Worm (Caenorhabditis elegans) whole organism, L4/young adult: ENCODE measurements around the gene C55C3.7.

Experiments used
- W03F9.2 ChIP-seq: fragments of 150-350 bp; optimal IDR thresholded peaks from 2 replicates; lab custom pipeline; 2014; ENCODE audit warnings: missing biosample characterization, missing genetic modification characterization
- dao-5 ChIP-seq: sonication (generic microtip); optimal IDR thresholded peaks from 2 replicates; lab custom pipeline; 2016; ENCODE audit warnings: missing genotype, missing genetic modification characterization, moderate library complexity, missing compliant biosample characterization
- him-1 ChIP-seq: sonication (generic microtip); optimal IDR thresholded peaks from 2 replicates; lab custom pipeline; 2016; ENCODE audit warnings: missing genotype, missing genetic modification reagents, missing genetic modification characterization, missing compliant biosample characterization

The C55C3.7 gene

DNA sequence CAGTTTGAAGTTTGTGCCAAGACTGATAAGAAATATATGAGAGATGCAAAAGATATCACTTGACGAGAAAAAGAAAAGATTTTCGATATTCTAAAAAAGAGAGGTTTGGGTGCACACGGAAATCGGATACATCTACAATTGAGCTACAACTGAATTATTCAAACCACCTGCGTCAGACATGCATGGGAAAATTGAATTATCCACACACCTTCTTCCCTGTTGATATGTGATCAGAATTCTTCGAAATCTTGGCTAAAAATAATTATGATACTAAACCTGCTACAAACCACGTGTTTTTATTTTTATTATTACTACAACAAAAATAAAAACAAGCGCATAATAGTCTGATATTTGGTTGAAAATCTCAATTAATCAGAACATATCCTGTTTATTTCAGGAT is 24.2 kb downstream of the C55C3.7 start:
- TF ChIP-seq dao-5 (tag; lab: Kevin White, UChicago) = no peak
- TF ChIP-seq him-1 = no peak
- TF ChIP-seq W03F9.2 (tag; lab: Kevin White, UChicago) = no peak

DNA sequence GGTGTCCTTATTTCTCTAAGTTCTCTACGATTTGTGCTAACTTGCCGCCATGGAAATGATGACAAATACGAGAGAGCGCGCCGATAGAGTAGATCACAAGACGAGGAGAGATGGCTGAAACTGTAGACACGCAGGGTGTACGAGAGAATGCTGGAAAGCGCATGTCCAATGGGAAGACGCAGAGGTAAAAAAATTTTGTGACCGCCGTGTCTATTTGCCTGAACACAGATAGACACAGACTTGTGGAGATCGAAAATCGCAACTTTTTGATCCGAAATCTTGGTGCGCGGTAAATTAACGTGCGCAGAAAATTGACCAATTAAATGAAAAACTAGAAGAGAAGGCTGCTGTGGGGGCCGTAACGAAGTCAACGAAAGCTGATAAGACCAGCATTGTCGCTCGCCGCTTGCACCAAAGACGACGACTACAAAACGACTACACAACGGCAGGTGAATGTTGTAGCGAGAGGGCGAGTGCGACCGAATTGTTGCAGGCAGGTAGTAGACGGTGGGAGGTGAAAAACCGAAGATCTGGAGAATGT is 25.3 kb downstream of the C55C3.7 start:
- TF ChIP-seq W03F9.2 (tag; lab: Kevin White, UChicago) (no peak), dao-5 (tag; lab: Kevin White, UChicago) (no peak), him-1 (no peak)

DNA sequence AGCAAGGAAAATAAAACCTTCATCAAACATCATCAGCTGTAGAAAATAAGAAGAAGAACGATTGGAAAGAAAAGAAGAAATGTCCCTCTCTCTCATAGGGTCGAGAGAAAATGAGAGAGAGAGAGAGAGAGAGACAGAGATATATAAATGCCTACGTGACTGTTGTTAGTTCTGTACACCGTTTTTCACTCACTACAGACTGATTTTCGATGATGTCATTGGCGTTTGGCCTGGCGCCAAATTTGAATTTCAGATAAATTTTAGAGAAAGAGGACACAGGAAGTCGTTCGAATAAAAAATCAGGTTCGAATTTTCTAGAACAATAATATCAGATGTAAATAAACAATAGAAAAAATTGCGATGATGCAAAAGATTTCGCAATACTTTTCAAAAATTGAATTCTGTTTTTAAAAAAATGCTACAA is 26.5 kb downstream of the C55C3.7 start:
- TF ChIP-seq W03F9.2 (tag; lab: Kevin White, UChicago) (no peak), him-1 (no peak), dao-5 (tag; lab: Kevin White, UChicago) (no peak)

DNA sequence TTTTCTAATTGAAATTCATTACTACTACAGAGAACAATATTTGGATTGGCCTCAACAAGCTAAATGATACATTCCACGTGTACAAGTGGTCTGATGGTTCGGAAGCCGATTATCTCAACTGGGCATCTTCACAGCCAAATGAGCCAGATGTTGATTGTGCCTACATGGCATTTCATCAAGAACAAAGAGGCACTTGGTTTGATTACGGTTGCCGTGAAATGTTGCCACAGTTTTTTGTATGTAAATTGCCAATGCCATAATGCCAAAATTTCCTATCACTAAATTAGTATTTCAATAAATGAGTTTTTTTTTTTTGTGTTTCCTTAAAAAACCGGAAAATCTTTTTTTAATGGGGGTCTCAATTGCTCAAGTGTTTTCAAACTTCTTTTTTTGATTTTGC is 27.8 kb downstream of the C55C3.7 start:
- TF ChIP-seq W03F9.2 (tag; lab: Kevin White, UChicago) (no peak), him-1 (no peak), dao-5 (tag; lab: Kevin White, UChicago) (no peak)

DNA sequence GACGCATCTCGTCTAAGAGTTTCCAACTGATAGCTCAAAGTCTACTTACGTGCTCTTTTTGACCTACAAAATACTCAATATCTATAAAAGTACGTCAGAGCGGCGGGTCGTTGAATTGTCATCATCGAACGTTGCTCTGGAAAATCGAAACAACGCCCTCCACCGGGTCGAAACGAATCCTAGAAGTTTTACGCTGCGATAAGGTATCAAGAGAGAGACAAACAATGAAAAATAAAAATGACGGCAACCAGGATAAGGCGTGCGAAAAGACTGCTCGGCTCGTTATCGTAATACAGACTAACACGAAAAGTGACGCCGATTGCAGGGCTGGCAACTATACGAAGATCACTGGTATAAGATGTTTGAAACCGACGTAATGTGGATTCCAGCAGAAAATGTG is 28.2 kb downstream of the C55C3.7 start:
- TF ChIP-seq dao-5 (tag; lab: Kevin White, UChicago) (no peak), W03F9.2 (tag; lab: Kevin White, UChicago) (no peak), him-1 (no peak)

DNA sequence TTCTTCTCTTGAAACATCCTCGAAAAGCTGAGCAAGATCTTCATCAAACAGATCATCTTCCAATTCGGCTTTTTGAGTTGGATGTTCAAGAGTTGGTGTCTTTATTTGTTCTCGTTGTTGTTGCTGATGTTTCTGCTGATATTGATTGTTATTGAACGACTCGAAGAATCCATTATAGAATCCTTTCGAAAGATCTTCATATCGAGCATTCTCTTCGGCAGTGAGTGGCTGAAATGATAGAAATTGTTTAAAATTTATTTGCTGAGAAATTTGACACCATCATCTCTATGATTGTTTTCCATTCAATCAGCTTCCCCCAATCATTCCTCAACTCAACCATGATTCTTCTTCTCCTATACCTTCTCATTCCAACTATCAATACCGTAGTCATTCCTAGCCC is 28.8 kb downstream of the C55C3.7 start, which contains the start of gene clec-178:
Gene clec-178, plus strand, starts transcription at position 301 of the 400 bp plus-strand sequence.
- TF ChIP-seq him-1 (no peak), W03F9.2 (tag; lab: Kevin White, UChicago) (no peak), dao-5 (tag; lab: Kevin White, UChicago) (no peak)

DNA sequence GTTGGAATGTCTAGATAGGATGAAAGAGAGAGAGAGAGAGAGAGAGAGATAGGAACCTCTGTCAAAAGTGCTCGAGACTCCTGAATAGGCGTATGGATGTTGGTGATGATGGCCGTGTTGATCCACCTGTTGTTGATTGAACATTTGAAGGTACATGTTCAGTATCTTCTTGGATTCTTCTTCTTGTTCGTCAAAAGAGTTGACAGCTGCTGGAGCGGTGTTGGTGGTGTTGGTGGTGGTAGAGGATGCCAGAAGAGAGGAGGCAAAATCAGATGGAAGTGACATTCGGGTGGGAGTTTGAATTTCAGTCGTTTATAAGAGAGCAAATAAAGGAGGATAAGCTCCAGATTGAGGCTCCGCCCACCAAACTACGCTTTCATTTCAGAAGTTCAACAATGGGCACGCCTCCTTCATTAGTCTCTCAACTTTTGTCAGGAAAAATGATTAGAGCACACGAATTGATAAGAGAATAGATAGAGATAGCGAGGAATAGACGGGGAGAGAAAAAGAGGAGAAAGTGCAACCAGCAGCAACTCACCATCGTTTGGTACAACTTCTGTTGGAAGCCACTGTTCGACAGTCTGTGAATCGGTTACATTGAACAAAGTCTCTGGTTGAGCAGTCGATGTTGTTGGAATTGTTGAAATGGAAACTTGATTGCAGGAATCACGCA is 29.5 kb downstream of the C55C3.7 start:
- no peak for TF ChIP-seq dao-5 (tag; lab: Kevin White, UChicago)

DNA sequence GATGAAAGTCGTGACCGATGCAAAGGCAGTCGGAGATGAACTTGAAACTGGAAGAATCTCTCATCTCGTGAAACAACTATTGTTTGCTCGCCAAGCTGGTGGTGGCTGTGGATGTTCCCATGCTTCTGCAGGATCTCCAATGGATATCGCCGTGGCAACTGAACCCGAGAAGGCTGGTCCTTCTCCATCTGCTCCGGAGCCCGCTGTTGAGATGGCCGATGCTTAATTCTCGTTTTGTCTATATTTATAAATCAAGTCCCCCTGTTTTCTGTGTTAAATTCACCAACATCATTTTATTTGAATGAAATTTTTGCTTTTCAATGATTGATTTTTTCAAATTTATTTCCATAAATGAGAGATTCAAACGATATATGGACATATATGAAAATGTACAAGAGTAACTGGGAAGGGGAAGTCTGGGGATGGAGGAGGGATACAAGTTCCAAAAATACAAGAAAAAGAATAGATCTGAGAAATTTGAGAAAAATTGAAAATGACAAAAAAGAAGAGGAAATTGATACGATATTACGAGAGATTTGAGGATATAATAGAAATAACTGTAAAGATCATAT is 31.6 kb downstream of the C55C3.7 start:
- TF ChIP-seq dao-5 (tag; lab: Kevin White, UChicago) (no peak), W03F9.2 (tag; lab: Kevin White, UChicago) (no peak), him-1 (no peak)

DNA sequence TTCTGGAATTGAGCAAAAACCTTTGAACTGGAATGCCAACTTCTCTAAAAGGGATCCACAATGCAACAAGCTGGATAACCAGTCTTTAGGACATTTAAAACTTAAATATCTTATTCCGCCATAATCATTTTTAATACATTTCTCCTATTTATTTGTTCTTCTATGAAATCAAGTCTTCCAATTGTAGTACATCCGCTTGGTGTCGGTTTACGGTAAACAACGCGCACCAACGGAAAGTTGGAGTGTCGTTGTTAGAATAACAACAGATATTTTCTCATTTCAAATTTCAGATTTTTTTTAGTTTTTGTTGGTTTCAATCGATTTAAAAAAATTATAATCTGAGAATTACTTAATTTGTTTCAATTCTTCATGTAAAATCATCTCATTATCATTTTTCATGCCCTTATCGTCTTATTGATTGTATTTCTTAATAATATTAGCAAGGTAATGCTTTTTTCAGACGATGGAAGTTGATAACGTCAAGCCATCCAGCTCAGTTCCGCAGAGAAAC is 33.3 kb downstream of the C55C3.7 start, which contains the start of gene csn-5:
Gene csn-5, plus strand, starts transcription at position 461 of the 511 bp plus-strand sequence.
- TF ChIP-seq him-1 (no peak), dao-5 (tag; lab: Kevin White, UChicago) (no peak), W03F9.2 (tag; lab: Kevin White, UChicago) (no peak)

DNA sequence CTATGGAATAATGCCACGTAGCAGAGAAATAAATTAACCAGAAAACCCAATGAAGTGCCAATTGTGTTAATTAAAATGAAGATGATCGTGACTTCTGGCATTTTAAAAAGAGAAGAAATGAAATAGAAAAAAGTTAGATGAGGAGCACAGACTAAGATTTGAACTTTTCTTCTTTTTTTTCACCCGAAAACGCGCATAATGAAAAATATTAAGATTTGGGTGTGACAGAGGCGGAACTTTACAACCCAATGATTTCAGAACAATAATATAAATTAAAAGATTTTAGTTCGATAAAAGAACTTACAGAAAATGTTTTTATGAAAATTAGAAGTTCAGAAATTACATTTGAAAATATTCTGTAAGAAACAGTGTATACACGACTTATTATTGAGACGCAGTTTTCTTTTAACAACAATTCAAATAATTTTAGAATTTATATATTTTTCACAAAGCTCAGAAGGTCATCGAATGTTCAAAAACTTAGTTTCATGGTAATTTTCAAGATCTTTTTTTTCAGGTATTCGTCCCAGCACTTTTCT is 36.9 kb downstream of the C55C3.7 start, which contains the start of the genes srd-8 and B0547.2:
Gene srd-8, minus strand, starts transcription at position 101 of the 539 bp plus-strand sequence.
Gene B0547.2, plus strand, starts transcription at position 489 of the 539 bp plus-strand sequence.
- no peak for TF ChIP-seq him-1
- TF ChIP-seq dao-5 (tag; lab: Kevin White, UChicago) = no peak
- no peak for TF ChIP-seq W03F9.2 (tag; lab: Kevin White, UChicago)

DNA sequence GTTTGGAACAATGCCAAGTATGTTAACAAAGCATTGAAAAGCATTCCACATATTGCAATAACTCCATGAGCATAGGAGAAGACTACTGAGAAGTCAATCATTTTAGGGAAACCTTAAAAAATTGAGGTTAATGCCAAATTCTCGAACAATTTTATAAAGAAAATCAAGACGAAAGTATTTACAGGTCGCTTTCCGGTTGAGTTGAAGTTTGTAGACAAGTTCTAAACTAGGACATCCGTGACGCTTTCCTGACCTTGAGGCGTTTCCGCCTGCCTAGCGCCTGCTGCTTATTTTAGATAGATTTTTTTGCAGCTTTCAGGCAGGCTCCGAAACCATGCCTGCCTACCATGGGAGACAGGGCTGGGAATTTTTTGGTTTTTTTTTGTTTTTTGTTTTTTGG is 46.9 kb downstream of the C55C3.7 start, which contains the start of gene srd-13:
Gene srd-13, minus strand, starts transcription at position 101 of the 400 bp plus-strand sequence.
- TF ChIP-seq dao-5 (tag; lab: Kevin White, UChicago) = no peak
- no peak for TF ChIP-seq W03F9.2 (tag; lab: Kevin White, UChicago)
- no peak for TF ChIP-seq him-1

DNA sequence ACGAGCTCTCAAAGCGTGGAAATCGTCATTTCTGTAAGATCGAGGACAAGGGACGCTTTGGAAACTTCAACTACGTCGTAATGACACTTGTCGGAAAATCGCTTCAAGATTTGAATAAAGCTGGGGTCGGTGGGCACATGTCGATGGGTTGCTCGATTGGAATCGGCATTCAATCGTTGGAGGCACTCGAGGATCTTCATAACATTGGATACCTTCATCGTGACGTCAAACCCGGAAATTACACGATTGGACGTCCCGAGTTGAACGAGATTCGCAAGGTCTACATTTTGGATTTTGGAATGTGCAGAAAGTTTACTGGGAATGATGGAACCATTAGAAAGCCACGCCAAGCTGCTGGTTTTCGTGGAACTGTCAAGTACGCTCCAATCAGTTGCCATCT is 49.9 kb downstream of the C55C3.7 start:
- no peak for TF ChIP-seq him-1
- no peak for TF ChIP-seq W03F9.2 (tag; lab: Kevin White, UChicago)
- TF ChIP-seq dao-5 (tag; lab: Kevin White, UChicago) = no peak

DNA sequence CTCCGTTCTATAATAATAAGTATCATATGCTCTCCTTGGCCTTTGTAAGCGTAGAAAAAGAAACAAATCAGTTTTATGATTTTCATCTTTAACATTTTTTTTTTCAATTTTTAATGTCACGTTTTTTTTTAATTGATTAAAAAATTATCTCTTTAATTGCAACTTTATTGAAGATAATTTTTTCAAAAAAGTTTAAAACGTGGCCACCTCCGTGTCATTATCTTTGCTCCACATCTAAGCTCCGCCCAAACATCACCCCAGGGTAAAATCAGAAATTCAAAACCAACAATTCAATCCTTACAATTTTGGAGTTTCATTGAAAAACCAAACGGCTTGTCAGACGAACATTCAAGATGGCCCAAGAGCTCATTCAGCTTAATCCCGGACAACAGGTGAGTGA is 50.8 kb downstream of the C55C3.7 start, which contains the start of gene ttbk-8.2:
Gene ttbk-8.2, plus strand, starts transcription at position 301 of the 400 bp plus-strand sequence.
- no peak for TF ChIP-seq W03F9.2 (tag; lab: Kevin White, UChicago)
- no peak for TF ChIP-seq dao-5 (tag; lab: Kevin White, UChicago)
- TF ChIP-seq him-1 = no peak

DNA sequence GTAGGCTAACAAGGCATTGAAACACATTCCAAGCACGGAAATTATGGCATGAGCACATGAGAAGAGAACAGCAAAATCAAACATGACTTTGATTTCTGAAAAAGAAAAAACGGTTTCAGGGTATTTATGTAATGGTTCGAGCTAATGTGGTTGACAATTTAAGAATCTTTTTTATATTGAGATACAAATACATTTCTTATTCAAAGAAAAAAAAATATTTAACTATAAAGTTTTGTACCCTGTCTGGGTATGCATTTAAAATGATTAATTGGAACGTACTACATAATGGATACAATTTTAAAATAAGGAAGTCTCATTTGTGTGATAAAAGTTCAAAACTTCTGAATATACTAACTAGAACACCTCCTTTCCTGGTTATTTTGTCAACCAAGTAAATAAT is 52.3 kb downstream of the C55C3.7 start, which contains the start of gene srd-12:
Gene srd-12, minus strand, starts transcription at position 101 of the 400 bp plus-strand sequence.
- TF ChIP-seq W03F9.2 (tag; lab: Kevin White, UChicago) (no peak), dao-5 (tag; lab: Kevin White, UChicago) (no peak), him-1 (no peak)
